Fruit fly (Drosophila melanogaster): Measurements from ENCODE around the gene CG32276.

DNA sequence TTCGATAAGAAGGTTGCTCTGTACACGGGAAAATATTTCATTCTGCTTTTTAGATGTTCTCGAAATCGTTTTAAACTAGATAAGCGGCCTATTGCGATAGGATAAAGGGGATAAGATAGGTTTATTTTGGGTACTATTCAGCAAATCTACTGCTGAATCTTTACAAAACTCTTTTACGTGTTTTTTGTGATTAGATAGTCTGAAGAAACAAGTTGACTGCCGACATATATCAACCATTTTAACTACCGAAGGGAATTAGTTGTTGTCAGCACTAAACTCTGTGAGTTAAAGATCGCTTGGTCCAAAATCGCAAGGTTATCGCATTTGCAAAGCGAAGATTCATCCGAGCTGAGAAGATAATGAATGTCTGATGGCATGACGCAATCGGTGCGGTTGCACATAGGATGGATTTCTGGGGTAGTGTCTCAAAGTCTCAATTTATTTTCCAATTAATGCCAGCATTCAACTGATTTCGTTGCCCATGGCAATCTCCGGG is 32.6 kb downstream of the CG32276 start, which contains the start of gene Asciz:
- no peak for TF ChIP-seq CG10348 (GFP tag; IDR thresholded peaks at IDR 0.05)
- TF ChIP-seq CG8301 (tag; optimal IDR thresholded peaks at IDR 0.05), result no peak
- TF ChIP-seq gl (tag; optimal IDR thresholded peaks at IDR 0.05), result no peak
- no peak for TF ChIP-seq CG14655 (GFP tag; optimal IDR thresholded peaks at IDR 0.05)

Measured in whole organism, pupa.